Fruit fly (Drosophila melanogaster) Kc167 (cell line): ENCODE data around the gene CG13998.

ENCODE experiments used
- h ChIP-seq: fragments of >200 bp; optimal IDR thresholded peaks from 3 replicates; lab custom pipeline; 2018; ENCODE audit warnings: missing external identifiers
- insv ChIP-seq: fragments of >200 bp; optimal IDR thresholded peaks from 3 replicates; lab custom pipeline; 2018; ENCODE audit warnings: missing external identifiers
- psq ChIP-seq: fragments of >200 bp; optimal IDR thresholded peaks from 2 replicates; lab custom pipeline; 2017; ENCODE audit warnings: missing external identifiers

DNA sequence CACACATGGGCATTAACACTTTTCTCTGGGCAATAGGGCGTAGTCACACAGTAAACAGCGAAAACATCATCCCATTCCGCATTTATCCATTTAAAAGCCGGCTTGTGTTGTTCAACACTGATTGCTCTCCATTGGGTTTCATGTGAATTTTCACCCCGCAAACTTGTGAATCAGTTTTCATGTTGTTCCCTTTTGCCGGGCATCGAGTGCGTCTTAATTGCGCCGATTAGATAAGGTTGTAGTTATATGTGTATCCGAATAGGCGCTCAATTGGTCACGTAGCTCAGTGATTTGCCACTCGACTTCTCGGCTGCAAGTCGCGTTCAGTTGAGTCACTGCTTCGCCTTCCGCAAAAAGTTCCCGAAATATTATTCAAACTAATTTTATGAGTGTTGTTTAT is 30.3 kb upstream of the CG13998 start:
- TF ChIP-seq insv (no peak), psq (no peak), h (lab: Kevin White, UChicago) (no peak)
